Worm (Caenorhabditis elegans): ENCODE results near the gene M01B2.8.

M01B2.8 gene

ce11 chrV:15223668-15224067 lies 36.3 kb upstream of the M01B2.8 start, which contains the start of gene srw-24:
Gene srw-24, plus strand, starts transcription at chrV:15223968.
- TF ChIP-seq egl-27 (tag; optimal IDR thresholded peaks at IDR 0.05) (no peak), blmp-1 (tag; optimal IDR thresholded peaks at IDR 0.05) (no peak)

DNA sequence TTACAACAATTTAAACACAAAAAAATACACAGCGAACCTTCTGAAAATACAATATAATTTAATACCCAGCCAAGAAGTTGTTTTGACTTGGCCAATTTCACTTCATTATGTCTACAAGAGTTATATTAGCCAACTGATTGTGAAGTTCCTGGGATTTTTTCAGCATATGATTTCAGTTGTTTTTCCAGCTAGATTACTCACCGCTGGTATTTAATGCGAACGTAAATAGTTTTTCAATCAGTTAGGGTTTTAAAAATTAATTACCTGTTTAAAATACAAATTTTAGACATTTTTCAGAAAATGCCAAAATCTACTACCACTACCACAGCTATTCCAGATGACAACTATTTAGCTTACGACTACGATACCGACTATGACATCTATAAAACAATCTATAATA lies 34.4 kb upstream of the M01B2.8 start, which contains the start of gene srw-14:
srw-14 (plus strand) TSS at position 301 of the 400 bp plus-strand sequence.
- TF ChIP-seq nhr-77 (tag; optimal IDR thresholded peaks at IDR 0.05) (no peak), tbx-2 (tag; optimal IDR thresholded peaks at IDR 0.05) (no peak), hlh-4 (tag; optimal IDR thresholded peaks at IDR 0.05) (no peak), snu-23 (GFP tag; optimal IDR thresholded peaks at IDR 0.05) (no peak), aha-1 (tag; optimal IDR thresholded peaks at IDR 0.05) (no peak), F16B12.6 (tag; optimal IDR thresholded peaks at IDR 0.05) (no peak), isw-1 (GFP tag; IDR thresholded peaks at IDR 0.05) (no peak), nhr-84 (tag; optimal IDR thresholded peaks at IDR 0.05) (no peak), vab-15 (tag; optimal IDR thresholded peaks at IDR 0.05) (no peak), lsy-2 (tag; optimal IDR thresholded peaks at IDR 0.05) (no peak)

DNA sequence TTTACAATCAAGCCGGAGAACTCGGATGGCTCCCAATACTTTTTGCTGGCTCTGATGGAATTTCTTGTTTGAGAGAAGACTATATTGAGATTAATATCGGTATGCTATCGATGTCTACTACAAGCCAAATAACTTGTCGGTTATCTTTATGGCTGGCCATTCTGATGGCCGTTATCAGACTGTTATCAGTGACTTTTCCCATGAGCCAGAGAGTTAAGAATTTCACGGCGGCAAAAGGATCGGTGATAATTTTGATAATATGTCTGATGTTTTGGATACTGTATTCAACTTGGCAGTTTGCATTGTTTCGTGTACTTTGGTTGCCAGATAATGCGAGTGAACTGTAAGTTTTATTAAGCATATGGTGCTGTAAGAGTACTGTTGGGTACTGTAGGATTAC lies 33.8 kb upstream of the M01B2.8 start:
- TF ChIP-seq nhr-19 (GFP tag; conservative IDR thresholded peaks at IDR 0.05) = no peak
- TF ChIP-seq elt-2 (tag; optimal IDR thresholded peaks at IDR 0.05) = peak; percentile 79
- TF ChIP-seq tlp-1 (tag; optimal IDR thresholded peaks at IDR 0.05) = peak; percentile 45

- no peak for TF ChIP-seq efl-1 (optimal IDR thresholded peaks at IDR 0.05)
- peak in 1 of 2 experiments; percentile 60 for TF ChIP-seq efl-1 (GFP tag; optimal IDR thresholded peaks at IDR 0.05 in 1 of 2)
- TF ChIP-seq dpl-1 (GFP tag; optimal IDR thresholded peaks at IDR 0.05) = no peak
- no peak for TF ChIP-seq nhr-85 (tag)
Measured at ce11 chrV:15230243-15230642, 29.8 kb upstream of the M01B2.8 start, which contains the start of gene srw-15. Gene srw-15, plus strand, starts transcription at chrV:15230543.

DNA sequence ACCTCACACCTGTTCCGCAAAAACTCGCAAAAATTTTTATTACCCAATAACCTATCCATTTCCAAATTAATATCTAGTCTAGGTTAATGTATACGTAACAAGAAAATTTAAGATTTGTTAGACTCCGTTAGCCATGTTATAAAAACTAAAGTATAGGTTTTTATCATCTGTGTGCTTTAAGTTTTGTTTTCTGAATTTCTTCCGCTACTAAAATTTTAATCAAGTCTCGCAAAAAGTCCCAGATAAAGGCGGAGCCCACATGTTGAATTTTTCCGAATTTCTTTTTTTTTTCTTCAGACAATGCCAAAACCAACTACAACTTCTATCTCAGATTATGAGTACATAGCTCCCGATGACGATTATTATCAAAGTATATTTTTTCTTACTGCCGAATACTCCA lies 27.8 kb upstream of the M01B2.8 start, which contains the start of gene srw-13:
srw-13 (plus strand) TSS at position 301 of the 400 bp plus-strand sequence.
- TF ChIP-seq nhr-85 (tag) = no peak
- TF ChIP-seq sox-4 (tag; optimal IDR thresholded peaks at IDR 0.05) = no peak
- TF ChIP-seq C34B4.2 (tag; optimal IDR thresholded peaks at IDR 0.05) = no peak
- TF ChIP-seq aha-1 (tag; optimal IDR thresholded peaks at IDR 0.05) = no peak
- TF ChIP-seq C16A3.4 (tag; optimal IDR thresholded peaks at IDR 0.05) = no peak
- TF ChIP-seq ztf-11 (tag; optimal IDR thresholded peaks at IDR 0.05) = no peak
- no peak for TF ChIP-seq nhr-84 (tag; optimal IDR thresholded peaks at IDR 0.05)
- TF ChIP-seq ceh-90 (tag; optimal IDR thresholded peaks at IDR 0.05) = no peak
- TF ChIP-seq tlp-1 (tag; optimal IDR thresholded peaks at IDR 0.05) = no peak
- no peak for TF ChIP-seq hpl-2 (GFP tag; optimal IDR thresholded peaks at IDR 0.05)
- no peak for TF ChIP-seq ceh-88 (GFP tag; IDR thresholded peaks at IDR 0.05)
- TF ChIP-seq efl-1 (optimal IDR thresholded peaks at IDR 0.05) = no peak
- no peak for TF ChIP-seq efl-1 (GFP tag; optimal IDR thresholded peaks at IDR 0.05 in 1 of 2)
- no peak for TF ChIP-seq lin-35 (GFP tag; optimal IDR thresholded peaks at IDR 0.05)
- no peak for TF ChIP-seq lin-39 (tag; optimal IDR thresholded peaks at IDR 0.05)
- TF ChIP-seq hlh-17 (GFP tag; optimal IDR thresholded peaks at IDR 0.05; ENCODE audit: borderline replicate concordance) = no peak
- no peak for TF ChIP-seq nhr-76 (tag; optimal IDR thresholded peaks at IDR 0.05)
- no peak for TF ChIP-seq unc-98 (GFP tag; IDR thresholded peaks at IDR 0.05)
- TF ChIP-seq nhr-77 (tag; optimal IDR thresholded peaks at IDR 0.05) = no peak
- no peak for TF ChIP-seq xbp-1 (tag; optimal IDR thresholded peaks at IDR 0.05)
- TF ChIP-seq unc-86 (tag; optimal IDR thresholded peaks at IDR 0.05) = no peak

DNA sequence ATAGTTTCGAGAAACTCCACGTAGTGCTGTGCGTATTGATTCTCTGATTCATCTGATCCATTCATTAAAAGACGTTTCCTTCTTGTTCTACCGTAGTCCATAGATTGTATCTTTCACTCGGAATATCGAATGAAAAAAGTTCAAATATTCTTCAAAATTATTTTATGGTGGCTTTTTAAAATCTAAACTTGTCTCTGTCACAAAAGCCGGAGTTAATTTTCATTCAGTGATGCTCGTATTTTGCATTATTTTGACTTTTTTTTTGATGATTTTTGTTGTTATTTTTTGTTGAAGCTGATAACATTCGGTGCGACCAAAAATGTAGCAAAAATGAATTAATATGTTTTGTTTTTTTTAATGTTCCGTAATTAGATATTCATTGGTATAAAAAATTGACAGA lies 24.3 kb upstream of the M01B2.8 start, which contains the start of gene nhr-164:
nhr-164 (minus strand) TSS at position 101 of the 400 bp plus-strand sequence.
- TF ChIP-seq ceh-90 (tag; optimal IDR thresholded peaks at IDR 0.05) (no peak), tbx-2 (tag; optimal IDR thresholded peaks at IDR 0.05) (no peak), hpl-2 (GFP tag; optimal IDR thresholded peaks at IDR 0.05) (no peak), fkh-8 (tag; optimal IDR thresholded peaks at IDR 0.05) (no peak), elt-2 (tag; optimal IDR thresholded peaks at IDR 0.05) (no peak), nhr-20 (tag; optimal IDR thresholded peaks at IDR 0.05) (no peak), lin-14 (GFP tag; optimal IDR thresholded peaks at IDR 0.05) (no peak), nhr-77 (tag; optimal IDR thresholded peaks at IDR 0.05) (no peak)

Measured in whole organism, L1 larva.